Worm (Caenorhabditis elegans) whole organism, L3 larva: ENCODE data around the gene C33A11.2.

ENCODE experiments used
- R02D3.7 ChIP-seq: fragments of 150-350 bp; optimal IDR thresholded peaks from 2 replicates; lab custom pipeline; 2014; ENCODE audit warnings: missing biosample characterization, missing genetic modification characterization
- ZK546.5 ChIP-seq: sonication (generic microtip); optimal IDR thresholded peaks from 2 replicates; lab custom pipeline; 2017; ENCODE audit warnings: missing biosample characterization, missing genetic modification characterization
- aly-2 ChIP-seq: fragments of 150-350 bp; optimal IDR thresholded peaks from 2 replicates; lab custom pipeline; 2014; ENCODE audit warnings: missing biosample characterization, missing genetic modification characterization
- ama-1 ChIP-seq: fragments of 150-350 bp; optimal IDR thresholded peaks from 2 replicates; lab custom pipeline; 2018
- ceh-28 ChIP-seq: fragments of 150-350 bp; optimal IDR thresholded peaks from 2 replicates; lab custom pipeline; 2014; ENCODE audit warnings: missing biosample characterization, missing genetic modification reagents, missing genetic modification characterization
- ceh-9 ChIP-seq: sonication (generic microtip); optimal IDR thresholded peaks from 2 replicates; lab custom pipeline; 2018; ENCODE audit warnings: missing biosample characterization, missing genetic modification characterization
- egl-27 ChIP-seq: sonication (generic microtip); optimal IDR thresholded peaks from 4 replicates; lab custom pipeline; 2017; ENCODE audit warnings: missing biosample characterization, missing genetic modification reagents, missing genetic modification characterization
- egl-5 ChIP-seq: fragments of 150-350 bp; optimal IDR thresholded peaks from 2 replicates; lab custom pipeline; 2017; ENCODE audit warnings: missing biosample characterization, missing genetic modification reagents, missing genetic modification characterization, inconsistent platforms
- elt-1 ChIP-seq: fragments of 150-350 bp; optimal IDR thresholded peaks from 2 replicates; lab custom pipeline; 2014; ENCODE audit warnings: missing biosample characterization, missing genetic modification characterization
- elt-2 ChIP-seq: sonication (generic microtip); optimal IDR thresholded peaks from 2 replicates; lab custom pipeline; 2016; ENCODE audit warnings: missing genetic modification reagents, mild to moderate bottlenecking, missing genetic modification characterization, missing compliant biosample characterization
- elt-3 ChIP-seq, 3 experiments: fragments of 150-350 bp in 1 of 3; sonication (generic microtip) in 2 of 3; optimal IDR thresholded peaks; 2 replicates in 2 of 3; 4 replicates in 1 of 3; lab custom pipeline; 2014 to 2017; ENCODE audit warnings: missing biosample characterization in 3 of 3, missing genetic modification characterization in 3 of 3
- fkh-10 ChIP-seq: sonication (generic microtip); optimal IDR thresholded peaks from 2 replicates; lab custom pipeline; 2017; ENCODE audit warnings: missing biosample characterization, missing genetic modification reagents, missing genetic modification characterization
- fos-1 ChIP-seq: fragments of 150-350 bp; optimal IDR thresholded peaks from 2 replicates; lab custom pipeline; 2014; ENCODE audit warnings: missing biosample characterization, missing genetic modification characterization
- hmg-11 ChIP-seq: sonication (generic microtip); optimal IDR thresholded peaks from 2 replicates; lab custom pipeline; 2016; ENCODE audit warnings: missing genetic modification characterization, missing compliant biosample characterization
- lin-15B ChIP-seq: fragments of 150-350 bp; optimal IDR thresholded peaks from 2 replicates; lab custom pipeline; 2014; ENCODE audit warnings: missing biosample characterization, missing genetic modification characterization
- lin-39 ChIP-seq: fragments of 150-350 bp; optimal IDR thresholded peaks from 2 replicates; lab custom pipeline; 2018; ENCODE audit warnings: missing biosample characterization, missing genetic modification reagents, missing genetic modification characterization
- lsy-12 ChIP-seq: sonication (generic microtip); optimal IDR thresholded peaks from 2 replicates; lab custom pipeline; 2016; ENCODE audit warnings: mild to moderate bottlenecking, missing genetic modification characterization, missing compliant biosample characterization
- mml-1 ChIP-seq: fragments of 150-350 bp; sonication (generic microtip); optimal IDR thresholded peaks from 3 replicates; lab custom pipeline; 2014; ENCODE audit warnings: missing biosample characterization, missing genetic modification characterization
- nfya-1 ChIP-seq: sonication (generic microtip); optimal IDR thresholded peaks from 2 replicates; lab custom pipeline; 2017; ENCODE audit warnings: missing genetic modification characterization, mild to moderate bottlenecking, missing compliant biosample characterization, antibody characterized with exemption, moderate library complexity; ENCODE audit not compliant: insufficient read depth
- nhr-12 ChIP-seq: fragments of 150-350 bp; optimal IDR thresholded peaks from 2 replicates; lab custom pipeline; 2014; ENCODE audit warnings: missing biosample characterization, missing genetic modification characterization
- nhr-23 ChIP-seq: fragments of 150-350 bp; optimal IDR thresholded peaks from 2 replicates; lab custom pipeline; 2014; ENCODE audit warnings: missing biosample characterization, missing genetic modification reagents, missing genetic modification characterization
- nhr-237 ChIP-seq: fragments of 150-350 bp; optimal IDR thresholded peaks from 2 replicates; lab custom pipeline; 2014; ENCODE audit warnings: missing biosample characterization, missing genetic modification characterization
- nhr-25 ChIP-seq: sonication (generic microtip); optimal IDR thresholded peaks from 2 replicates; lab custom pipeline; 2017; ENCODE audit warnings: missing biosample characterization, missing genetic modification characterization
- nhr-43 ChIP-seq: sonication (generic microtip); optimal IDR thresholded peaks from 2 replicates; lab custom pipeline; 2016; ENCODE audit warnings: mild to moderate bottlenecking, missing genetic modification characterization, missing compliant biosample characterization; ENCODE audit not compliant: poor library complexity, severe bottlenecking
- nhr-76 ChIP-seq: fragments of 150-350 bp; sonication (generic microtip); optimal IDR thresholded peaks from 5 replicates; lab custom pipeline; 2014; ENCODE audit warnings: missing biosample characterization, missing genetic modification characterization
- pha-4 ChIP-seq: fragments of 150-350 bp; optimal IDR thresholded peaks from 2 replicates; lab custom pipeline; 2014; ENCODE audit warnings: missing biosample characterization, missing genetic modification reagents, missing genetic modification characterization
- pqm-1 ChIP-seq: fragments of 150-350 bp; optimal IDR thresholded peaks from 2 replicates; lab custom pipeline; 2017; ENCODE audit warnings: missing biosample characterization, missing genetic modification characterization, inconsistent platforms
- sea-2 ChIP-seq: fragments of 150-350 bp; sonication (generic microtip); optimal IDR thresholded peaks from 4 replicates; lab custom pipeline; 2014; ENCODE audit warnings: missing biosample characterization, missing genetic modification reagents, missing genetic modification characterization
- skn-1 ChIP-seq: fragments of 150-350 bp; optimal IDR thresholded peaks from 2 replicates; lab custom pipeline; 2014; ENCODE audit warnings: missing biosample characterization, missing genetic modification characterization
- snpc-4 ChIP-seq: fragments of 150-350 bp; optimal IDR thresholded peaks from 2 replicates; lab custom pipeline; 2014; ENCODE audit warnings: missing biosample characterization, missing genetic modification characterization
- tbx-2 ChIP-seq: sonication (generic microtip); optimal IDR thresholded peaks from 2 replicates; lab custom pipeline; 2016; ENCODE audit warnings: mild to moderate bottlenecking, missing genetic modification characterization, missing compliant biosample characterization
- unc-62 ChIP-seq: fragments of 150-350 bp; sonication (generic microtip); optimal IDR thresholded peaks from 4 replicates; lab custom pipeline; 2014; ENCODE audit warnings: missing biosample characterization, missing genetic modification reagents, missing genetic modification characterization
- zag-1 ChIP-seq: fragments of 150-350 bp; optimal IDR thresholded peaks from 2 replicates; lab custom pipeline; 2014; ENCODE audit warnings: missing biosample characterization, missing genetic modification characterization
- ztf-11 ChIP-seq: fragments of 150-350 bp; optimal IDR thresholded peaks from 2 replicates; lab custom pipeline; 2014; ENCODE audit warnings: missing biosample characterization, missing genetic modification characterization
- ztf-4 ChIP-seq: fragments of 150-350 bp; optimal IDR thresholded peaks from 2 replicates; lab custom pipeline; 2014; ENCODE audit warnings: missing biosample characterization, missing genetic modification characterization

The C33A11.2 gene

DNA sequence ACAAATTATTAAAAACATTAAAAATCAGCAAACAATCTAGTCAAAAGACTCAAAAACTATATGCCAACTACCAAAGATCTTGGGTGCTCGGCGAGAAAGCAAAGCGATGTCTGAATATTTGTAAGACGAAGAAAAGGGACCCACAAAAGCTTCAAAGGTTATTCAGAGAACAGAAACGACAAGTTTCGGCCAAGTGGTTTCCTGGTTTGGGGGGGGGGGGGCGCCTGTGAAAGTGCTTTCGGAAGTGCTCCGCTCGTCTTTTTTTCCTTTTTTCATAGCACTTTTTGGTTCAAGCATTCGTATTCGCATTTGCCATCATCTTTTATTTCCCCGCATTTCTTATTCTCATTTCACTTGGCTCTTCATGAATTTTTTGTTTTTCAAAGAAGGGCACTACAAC lies 15.7 kb downstream of the C33A11.2 start:
- TF ChIP-seq ztf-11 (tag; lab: Kevin White, UChicago) = no peak
- TF ChIP-seq fkh-10 (GFP tag; lab: Kevin White, UChicago) = peak; percentile 73
- TF ChIP-seq, all 47 proteins: peak for 1

DNA sequence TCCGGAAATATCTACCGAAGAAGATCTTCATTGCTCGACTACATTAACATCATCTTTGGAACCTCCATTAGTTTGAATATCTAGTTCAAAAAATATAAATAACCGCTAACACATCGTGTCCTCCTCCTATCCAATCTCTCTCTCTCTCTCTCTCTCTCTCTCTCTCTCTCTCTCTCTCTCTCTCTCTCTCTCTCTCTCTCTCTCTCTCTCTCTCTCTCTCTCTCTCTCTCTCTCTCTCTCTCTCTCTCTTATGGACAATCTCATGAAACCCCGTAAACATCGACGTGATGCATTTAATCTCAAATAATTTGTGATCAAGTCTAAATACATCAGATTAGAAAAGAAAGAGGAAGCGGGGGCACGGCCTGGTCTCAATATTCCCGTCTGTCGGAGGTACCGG lies 16.5 kb downstream of the C33A11.2 start:
- TF ChIP-seq tbx-2 (tag; lab: Kevin White, UChicago) (no peak), pha-4 (no peak), egl-5 (tag; lab: Kevin White, UChicago) (no peak), nfya-1 (peak; percentile 21), sea-2 (GFP tag; lab: Kevin White, UChicago) (no peak), skn-1 (tag; lab: Kevin White, UChicago) (no peak), lsy-12 (tag; lab: Kevin White, UChicago) (no peak), R02D3.7 (tag; lab: Kevin White, UChicago) (no peak), ztf-11 (tag; lab: Kevin White, UChicago) (no peak), zag-1 (tag; lab: Kevin White, UChicago) (no peak), snpc-4 (tag; lab: Kevin White, UChicago) (no peak), ZK546.5 (tag; lab: Kevin White, UChicago) (no peak), hmg-11 (tag; lab: Kevin White, UChicago) (no peak), nhr-237 (no peak), nhr-25 (tag; lab: Kevin White, UChicago) (peak; percentile 9), nhr-12 (tag; lab: Kevin White, UChicago) (no peak), nhr-23 (tag; lab: Kevin White, UChicago) (peak; percentile 33), elt-3 (tag; optimal IDR thresholded peaks at IDR 0.05; lab: Kevin White, UChicago) (no peak), nhr-76 (no peak), ama-1 (no peak), elt-2 (no peak)

DNA sequence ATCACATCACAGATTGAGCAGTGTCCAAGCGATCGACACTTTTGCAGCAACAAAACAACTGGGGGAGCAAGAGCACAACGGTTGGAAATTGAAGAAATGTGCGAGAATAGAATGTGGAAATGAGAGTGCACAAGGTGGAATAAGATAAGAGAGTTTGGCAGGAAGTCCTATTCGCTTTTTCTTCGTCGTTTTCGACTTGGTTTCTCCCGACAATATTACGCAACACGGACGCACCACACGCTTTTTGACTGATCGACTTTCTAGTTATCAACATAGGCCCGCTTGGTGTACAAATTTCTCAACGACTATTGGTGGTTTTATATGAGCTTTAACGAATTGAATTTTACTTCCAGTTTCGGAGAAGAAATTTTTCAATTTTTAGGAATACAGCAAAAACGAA lies 17.1 kb downstream of the C33A11.2 start:
- TF ChIP-seq nhr-23 (tag; lab: Kevin White, UChicago) = no peak
- peak; percentile 43 for TF ChIP-seq lin-39
- TF ChIP-seq elt-2 = peak; percentile 46
- no peak for TF ChIP-seq lin-15B (tag; lab: Kevin White, UChicago)
- TF ChIP-seq egl-5 (tag; lab: Kevin White, UChicago) = no peak
- TF ChIP-seq nhr-25 (tag; lab: Kevin White, UChicago) = no peak
- no peak for TF ChIP-seq ZK546.5 (tag; lab: Kevin White, UChicago)
- no peak for TF ChIP-seq fkh-10 (GFP tag; lab: Kevin White, UChicago)
- peak; percentile 33 for TF ChIP-seq pqm-1 (tag; lab: Kevin White, UChicago)
- peak; percentile 6 for TF ChIP-seq nfya-1

DNA sequence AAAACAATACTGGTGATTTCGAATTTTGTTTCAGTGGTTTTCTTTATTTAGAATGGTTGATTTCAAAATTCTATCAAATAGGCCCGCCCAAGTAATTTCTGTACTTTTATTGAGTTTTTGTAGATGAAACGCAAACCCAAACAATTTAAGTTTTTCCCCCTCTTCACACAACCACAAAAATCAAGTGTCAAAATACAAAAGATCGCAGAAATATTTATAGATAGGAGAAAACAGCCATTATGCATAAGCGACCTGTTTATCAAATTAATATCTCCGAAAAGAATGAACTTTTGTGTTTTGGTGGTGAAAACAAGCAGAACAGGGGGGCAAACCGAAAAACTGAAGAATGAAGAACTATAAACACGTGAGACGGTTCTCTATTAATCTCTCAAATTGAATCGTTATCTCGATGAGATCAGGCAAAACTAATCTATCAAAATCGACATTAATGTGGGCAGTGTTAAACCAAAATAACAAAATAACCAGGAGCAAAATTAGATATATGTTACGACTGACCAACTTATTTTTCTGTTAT lies 18.4 kb downstream of the C33A11.2 start:
- TF ChIP-seq nhr-23 (tag; lab: Kevin White, UChicago) = peak; percentile 28
- TF ChIP-seq R02D3.7 (tag; lab: Kevin White, UChicago) = no peak
- TF ChIP-seq elt-1 = peak; percentile 50
- TF ChIP-seq nhr-43 (tag; lab: Kevin White, UChicago) = peak; percentile 41

DNA sequence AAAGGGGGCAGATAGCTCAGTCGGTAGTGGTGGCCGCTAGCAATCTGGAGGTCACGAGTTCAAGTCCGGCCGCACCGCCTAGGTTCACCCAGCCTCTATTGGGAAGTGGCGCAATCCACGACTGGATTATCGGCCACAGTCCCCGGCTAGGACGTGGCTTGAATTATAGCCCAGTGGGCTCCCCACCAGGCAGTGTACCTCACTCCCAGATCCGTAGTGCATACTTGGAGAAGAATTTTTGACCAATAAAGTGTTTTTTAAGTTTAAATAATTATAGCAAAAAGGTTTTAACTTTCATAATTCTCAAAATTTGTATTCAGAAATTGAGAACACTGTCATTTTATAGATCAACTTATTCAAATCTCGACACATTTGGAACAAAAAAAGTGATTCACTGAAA lies 19.6 kb downstream of the C33A11.2 start:
- no peak for TF ChIP-seq fos-1 (tag; lab: Kevin White, UChicago)

DNA sequence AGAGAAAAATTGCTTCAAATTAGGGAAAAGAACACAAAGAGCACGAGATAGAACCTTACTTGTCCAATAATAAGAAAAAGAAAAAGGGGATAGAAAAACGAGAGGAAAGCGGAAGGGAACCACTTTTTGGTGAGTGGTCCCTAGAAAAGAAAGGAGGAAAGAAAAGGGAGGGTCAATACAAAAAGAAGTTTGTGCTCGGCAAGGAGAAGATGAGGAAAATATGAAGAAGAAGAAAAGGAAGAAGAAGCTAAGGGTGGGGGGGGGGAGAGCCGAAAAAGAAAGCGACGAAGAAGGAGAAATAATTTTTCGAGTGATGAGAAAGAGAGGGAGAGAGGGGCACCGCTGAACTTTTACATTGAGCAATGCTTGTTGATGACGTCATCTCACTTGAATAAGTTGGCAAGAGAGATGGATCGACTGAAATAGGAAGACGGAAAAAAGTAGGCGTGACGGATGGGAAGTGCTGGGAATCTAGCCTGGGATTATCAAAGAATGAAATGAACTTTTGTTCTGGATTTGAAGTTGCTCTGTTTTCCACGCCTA lies 20.1 kb downstream of the C33A11.2 start:
- TF ChIP-seq ceh-28 (tag; lab: Kevin White, UChicago) (peak; percentile 25), egl-5 (tag; lab: Kevin White, UChicago) (no peak), ama-1 (no peak), hmg-11 (tag; lab: Kevin White, UChicago) (peak; percentile 55), fkh-10 (GFP tag; lab: Kevin White, UChicago) (peak; percentile 74), ztf-4 (no peak), egl-27 (tag; lab: Kevin White, UChicago) (no peak), aly-2 (no peak), ztf-11 (tag; lab: Kevin White, UChicago) (no peak), nfya-1 (peak; percentile 40), R02D3.7 (tag; lab: Kevin White, UChicago) (no peak), unc-62 (peak; percentile 39), ceh-9 (tag; lab: Kevin White, UChicago) (no peak), snpc-4 (tag; lab: Kevin White, UChicago) (peak; percentile 22), skn-1 (tag; lab: Kevin White, UChicago) (no peak), lsy-12 (tag; lab: Kevin White, UChicago) (no peak), lin-39 (peak; percentile 72), mml-1 (no peak), zag-1 (tag; lab: Kevin White, UChicago) (peak; percentile 31), tbx-2 (tag; lab: Kevin White, UChicago) (peak; percentile 49)
